Fruit fly (Drosophila melanogaster) whole organism, prepupa: ENCODE results near the gene cana.

Experiments used
- Blimp-1 ChIP-seq: fragments of 200-800 bp; sonication (Bioruptor generic); optimal IDR thresholded peaks from 3 replicates; lab custom pipeline; 2017; ENCODE audit warnings: missing biosample characterization, missing genetic modification characterization, mild to moderate bottlenecking, moderate library complexity, missing genetic modification reagents
- CG10631 ChIP-seq: fragments of 200-800 bp; sonication (Bioruptor generic); optimal IDR thresholded peaks from 2 replicates; lab custom pipeline; 2016; ENCODE audit warnings: missing biosample characterization, missing genetic modification characterization
- CG10669 ChIP-seq: fragments of 200-800 bp; sonication (Bioruptor generic); optimal IDR thresholded peaks from 3 replicates; lab custom pipeline; 2018; ENCODE audit warnings: missing biosample characterization, mild to moderate bottlenecking, missing genetic modification characterization, moderate library complexity
- CG11294 ChIP-seq: fragments of 200-800 bp; sonication (Bioruptor generic); IDR thresholded peaks from 2 replicates; pipeline ENCODE4 v1.3.6; 2022; ENCODE audit warnings: missing biosample characterization, missing genetic modification characterization
- CG11762 ChIP-seq: fragments of 200-800 bp; sonication (Bioruptor generic); optimal IDR thresholded peaks from 3 replicates; lab custom pipeline; 2016; ENCODE audit warnings: missing biosample characterization, missing genetic modification characterization; ENCODE audit not compliant: insufficient read depth
- CG11902 ChIP-seq: fragments of 200-800 bp; sonication (Bioruptor generic); optimal IDR thresholded peaks from 3 replicates; lab custom pipeline; 2016; ENCODE audit warnings: missing biosample characterization, missing genetic modification characterization
- CG15336 ChIP-seq: fragments of 200-800 bp; sonication (Bioruptor generic); IDR thresholded peaks from 2 replicates; pipeline ENCODE4 v1.3.6; 2022; ENCODE audit warnings: missing biosample characterization, missing genetic modification characterization
- CG3032 ChIP-seq: fragments of 200-800 bp; optimal IDR thresholded peaks from 2 replicates; lab custom pipeline; 2019; ENCODE audit warnings: missing biosample characterization, mild to moderate bottlenecking, missing genetic modification characterization, moderate library complexity
- CG31627 ChIP-seq: fragments of 200-800 bp; sonication (Bioruptor generic); optimal IDR thresholded peaks from 3 replicates; lab custom pipeline; 2016; ENCODE audit warnings: missing biosample characterization, missing genetic modification characterization
- CG32006 ChIP-seq: fragments of 200-800 bp; sonication (Bioruptor generic); optimal IDR thresholded peaks from 3 replicates; lab custom pipeline; 2017; ENCODE audit warnings: missing biosample characterization, mild to moderate bottlenecking, missing genetic modification characterization
- CG34406 ChIP-seq: fragments of 200-800 bp; sonication (Bioruptor generic); optimal IDR thresholded peaks from 3 replicates; lab custom pipeline; 2016; ENCODE audit warnings: missing biosample characterization, missing genetic modification characterization
- CG4318 ChIP-seq: fragments of 200-800 bp; sonication (Bioruptor generic); optimal IDR thresholded peaks from 3 replicates; lab custom pipeline; 2017; ENCODE audit warnings: missing biosample characterization, mild to moderate bottlenecking, missing genetic modification characterization
- CG6163 ChIP-seq: fragments of 200-800 bp; sonication (Bioruptor generic); IDR thresholded peaks from 3 replicates; pipeline ENCODE4 v1.3.6; 2022; ENCODE audit warnings: missing biosample characterization, missing genetic modification characterization
- CG6792 ChIP-seq: fragments of 200-800 bp; sonication (Bioruptor generic); optimal IDR thresholded peaks from 3 replicates; lab custom pipeline; 2016; ENCODE audit warnings: missing biosample characterization, missing genetic modification characterization
- CG6808 ChIP-seq: fragments of 200-800 bp; sonication (Bioruptor generic); optimal IDR thresholded peaks from 3 replicates; lab custom pipeline; 2017; ENCODE audit warnings: missing biosample characterization, missing genetic modification characterization, mild to moderate bottlenecking, moderate library complexity, missing genetic modification reagents
- CG6854 ChIP-seq: fragments of 200-800 bp; sonication (Bioruptor generic); optimal IDR thresholded peaks from 2 replicates; lab custom pipeline; 2017; ENCODE audit warnings: missing biosample characterization, mild to moderate bottlenecking, missing genetic modification characterization
- CG7368 ChIP-seq: fragments of 200-800 bp; sonication (Bioruptor generic); optimal IDR thresholded peaks from 3 replicates; lab custom pipeline; 2016; ENCODE audit warnings: missing biosample characterization, missing genetic modification characterization
- CG8119 ChIP-seq: fragments of 200-800 bp; sonication (Bioruptor generic); IDR thresholded peaks from 3 replicates; pipeline ENCODE4 v1.3.6; 2022; ENCODE audit warnings: missing biosample characterization, missing genetic modification characterization
- CG8319 ChIP-seq: fragments of 200-800 bp; sonication (Bioruptor generic); optimal IDR thresholded peaks from 3 replicates; lab custom pipeline; 2016; ENCODE audit warnings: missing biosample characterization, missing genetic modification characterization
- CG8632 ChIP-seq: fragments of 200-800 bp; sonication (Bioruptor generic); optimal IDR thresholded peaks from 3 replicates; lab custom pipeline; 2016; ENCODE audit warnings: missing biosample characterization, missing genetic modification characterization
- CG9139 ChIP-seq: fragments of 200-800 bp; sonication (Bioruptor generic); optimal IDR thresholded peaks from 3 replicates; lab custom pipeline; 2017; ENCODE audit warnings: missing biosample characterization, mild to moderate bottlenecking, missing genetic modification characterization
- Eip75B ChIP-seq: fragments of 200-800 bp; sonication (Bioruptor generic); optimal IDR thresholded peaks from 3 replicates; lab custom pipeline; 2016; ENCODE audit warnings: missing biosample characterization, missing genetic modification characterization
- Eip93F ChIP-seq: fragments of 200-800 bp; sonication (Bioruptor generic); optimal IDR thresholded peaks from 2 replicates; lab custom pipeline; 2016; ENCODE audit warnings: missing biosample characterization, mild to moderate bottlenecking, missing genetic modification characterization
- Ets96B ChIP-seq: fragments of 200-800 bp; optimal IDR thresholded peaks from 2 replicates; lab custom pipeline; 2019; ENCODE audit warnings: missing biosample characterization, mild to moderate bottlenecking, missing genetic modification characterization, moderate library complexity
- Gug ChIP-seq: fragments of 200-800 bp; sonication (Bioruptor generic); IDR thresholded peaks from 2 replicates; pipeline ENCODE4 v1.3.6; 2022; ENCODE audit warnings: missing biosample characterization, missing genetic modification characterization
- Hr38 ChIP-seq: sonication (Bioruptor generic); optimal IDR thresholded peaks from 2 replicates; lab custom pipeline; 2016; ENCODE audit warnings: missing biosample characterization, missing genetic modification characterization
- Hr39 ChIP-seq: fragments of 200-800 bp; sonication (Bioruptor generic); optimal IDR thresholded peaks from 2 replicates; lab custom pipeline; 2016; ENCODE audit warnings: missing biosample characterization, missing genetic modification characterization
- Hr4 ChIP-seq: fragments of 200-800 bp; sonication (Bioruptor generic); optimal IDR thresholded peaks from 3 replicates; lab custom pipeline; 2016; ENCODE audit warnings: missing biosample characterization, missing genetic modification characterization
- Lpt ChIP-seq: fragments of 200-800 bp; sonication (Bioruptor generic); optimal IDR thresholded peaks from 3 replicates; lab custom pipeline; 2016; ENCODE audit warnings: missing biosample characterization, missing genetic modification characterization
- Met ChIP-seq: fragments of 200-800 bp; sonication (Bioruptor generic); optimal IDR thresholded peaks from 3 replicates; lab custom pipeline; 2016; ENCODE audit warnings: missing biosample characterization, missing genetic modification characterization
- OdsH ChIP-seq: fragments of 200-800 bp; sonication (Bioruptor generic); optimal IDR thresholded peaks from 3 replicates; lab custom pipeline; 2016; ENCODE audit warnings: missing biosample characterization, missing genetic modification characterization
- Smox ChIP-seq: fragments of 200-800 bp; sonication (Bioruptor generic); optimal IDR thresholded peaks from 3 replicates; lab custom pipeline; 2016; ENCODE audit warnings: missing biosample characterization, missing genetic modification characterization
- Sox102F ChIP-seq: fragments of 200-800 bp; sonication (Bioruptor generic); optimal IDR thresholded peaks from 2 replicates; lab custom pipeline; 2016; ENCODE audit warnings: missing biosample characterization, mild to moderate bottlenecking, missing genetic modification characterization
- Sox14 ChIP-seq: fragments of 200-800 bp; sonication (Bioruptor generic); optimal IDR thresholded peaks from 3 replicates; lab custom pipeline; 2016; ENCODE audit warnings: missing biosample characterization, missing genetic modification characterization
- Sox15 ChIP-seq: fragments of 200-800 bp; sonication (Bioruptor generic); optimal IDR thresholded peaks from 3 replicates; lab custom pipeline; 2016; ENCODE audit warnings: missing biosample characterization, missing genetic modification characterization
- achi ChIP-seq: fragments of 200-800 bp; sonication (Bioruptor generic); optimal IDR thresholded peaks from 3 replicates; lab custom pipeline; 2016; ENCODE audit warnings: missing biosample characterization, missing genetic modification characterization
- acj6 ChIP-seq: fragments of 200-800 bp; sonication (Bioruptor generic); optimal IDR thresholded peaks from 3 replicates; lab custom pipeline; 2016; ENCODE audit warnings: missing biosample characterization, missing genetic modification characterization
- cyc ChIP-seq: fragments of 200-800 bp; sonication (Bioruptor generic); optimal IDR thresholded peaks from 3 replicates; lab custom pipeline; 2016; ENCODE audit warnings: missing biosample characterization, missing genetic modification characterization
- dsx ChIP-seq: fragments of 200-800 bp; optimal IDR thresholded peaks from 3 replicates; lab custom pipeline; 2019; ENCODE audit warnings: missing biosample characterization, mild to moderate bottlenecking, missing genetic modification characterization, moderate library complexity; ENCODE audit not compliant: poor library complexity, severe bottlenecking
- eg ChIP-seq: fragments of 200-800 bp; sonication (Bioruptor generic); IDR thresholded peaks from 3 replicates; pipeline ENCODE4 v1.3.6; 2022; ENCODE audit warnings: missing biosample characterization, missing genetic modification characterization
- esn ChIP-seq: fragments of 200-800 bp; sonication (Bioruptor generic); optimal IDR thresholded peaks from 2 replicates; lab custom pipeline; 2016; ENCODE audit warnings: missing biosample characterization, mild to moderate bottlenecking, missing genetic modification characterization, moderate library complexity
- fd59A ChIP-seq: fragments of 200-800 bp; sonication (Bioruptor generic); optimal IDR thresholded peaks from 2 replicates; lab custom pipeline; 2017; ENCODE audit warnings: missing biosample characterization, mild to moderate bottlenecking, missing genetic modification characterization, missing genetic modification reagents
- fd85E ChIP-seq: fragments of 200-800 bp; sonication (Bioruptor generic); optimal IDR thresholded peaks from 3 replicates; lab custom pipeline; 2016; ENCODE audit warnings: missing biosample characterization, missing genetic modification characterization
- fkh ChIP-seq: fragments of 200-800 bp; sonication (Bioruptor generic); optimal IDR thresholded peaks from 3 replicates; lab custom pipeline; 2017; ENCODE audit warnings: missing biosample characterization, mild to moderate bottlenecking, missing genetic modification characterization, moderate library complexity
- lz ChIP-seq: fragments of 200-800 bp; sonication (Bioruptor generic); optimal IDR thresholded peaks from 3 replicates; lab custom pipeline; 2016; ENCODE audit warnings: missing biosample characterization, missing genetic modification characterization
- net ChIP-seq: fragments of 200-800 bp; sonication (Bioruptor generic); optimal IDR thresholded peaks from 3 replicates; lab custom pipeline; 2016; ENCODE audit warnings: missing biosample characterization, missing genetic modification characterization
- pdm3 ChIP-seq: fragments of 200-800 bp; sonication (Bioruptor generic); optimal IDR thresholded peaks from 3 replicates; lab custom pipeline; 2016; ENCODE audit warnings: missing biosample characterization, missing genetic modification characterization
- salr ChIP-seq, 2 experiments: fragments of 200-800 bp; sonication (Bioruptor generic); optimal IDR thresholded peaks; 3 replicates each; lab custom pipeline; 2016 to 2018; ENCODE audit warnings: missing biosample characterization in 2 of 2, missing genetic modification characterization in 2 of 2, mild to moderate bottlenecking in 1 of 2
- spab ChIP-seq: fragments of 200-800 bp; sonication (Bioruptor generic); optimal IDR thresholded peaks from 2 replicates; lab custom pipeline; 2017; ENCODE audit warnings: missing biosample characterization, mild to moderate bottlenecking, missing genetic modification characterization, missing genetic modification reagents
- ss ChIP-seq, 2 experiments: fragments of 200-800 bp; sonication (Bioruptor generic); optimal IDR thresholded peaks; 2 replicates in 1 of 2; 3 replicates in 1 of 2; lab custom pipeline; 2017 to 2018; ENCODE audit warnings: mild to moderate bottlenecking in 2 of 2, missing biosample characterization in 2 of 2, missing genetic modification characterization in 2 of 2, moderate library complexity in 1 of 2
- svp ChIP-seq: fragments of 200-800 bp; sonication (Bioruptor generic); peaks from one replicate; lab custom pipeline; 2016; ENCODE audit warnings: missing biosample characterization, missing genetic modification characterization
- topi ChIP-seq: fragments of 200-800 bp; sonication (Bioruptor generic); optimal IDR thresholded peaks from 3 replicates; lab custom pipeline; 2016; ENCODE audit warnings: missing biosample characterization, missing genetic modification characterization
- vri ChIP-seq: fragments of 200-800 bp; sonication (Bioruptor generic); optimal IDR thresholded peaks from 3 replicates; lab custom pipeline; 2016; ENCODE audit warnings: missing biosample characterization, mild to moderate bottlenecking, missing genetic modification characterization

The cana gene

DNA sequence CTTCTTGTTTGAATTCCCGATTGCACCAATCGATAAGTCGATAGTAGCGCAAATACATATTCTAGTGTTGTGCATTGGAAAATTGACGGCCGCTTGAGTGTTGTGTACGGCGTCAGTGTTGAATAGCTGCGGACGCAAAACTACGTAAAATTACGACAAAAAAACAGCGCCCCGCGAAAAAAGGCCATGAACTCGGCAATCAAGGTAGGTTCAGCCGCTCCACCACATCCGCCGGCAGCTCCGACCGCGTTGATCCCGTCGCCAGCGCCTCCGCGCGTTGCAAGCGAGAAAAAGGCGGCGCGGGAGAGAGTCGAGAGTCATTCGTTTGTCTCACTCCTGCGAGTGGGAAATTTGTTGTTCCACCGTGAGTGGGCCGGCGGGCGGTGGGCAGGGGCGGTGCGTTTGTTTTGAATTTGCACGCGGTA lies 8.4 kb downstream of the cana start, which contains the start of gene CG33695:
CG33695 (plus strand) TSS at position 95 of the 425 bp plus-strand sequence.
- peak; percentile 24 for TF ChIP-seq Ets96B (tag; lab: Kevin White, UChicago)
- TF ChIP-seq Lpt (GFP tag; lab: Kevin White, UChicago): no peak
- TF ChIP-seq CG4318: no peak
- TF ChIP-seq CG6163 (GFP tag; lab: Robert Waterston, UW): no peak; the same call in 2 of the 3 replicates
- TF ChIP-seq pdm3 (GFP tag; lab: Kevin White, UChicago): no peak
- no peak for TF ChIP-seq CG7368
- no peak for TF ChIP-seq Sox15 (GFP tag; lab: Kevin White, UChicago)
- no peak for TF ChIP-seq CG8119 (GFP tag; lab: Robert Waterston, UW)
- TF ChIP-seq CG31627 (GFP tag; lab: Kevin White, UChicago): peak; percentile 73
- no peak for TF ChIP-seq Blimp-1
- TF ChIP-seq vri (GFP tag; lab: Kevin White, UChicago): no peak
- no peak for TF ChIP-seq Gug (GFP tag; lab: Robert Waterston, UW)
- TF ChIP-seq topi: peak; percentile 78
- no peak for TF ChIP-seq Sox102F
- TF ChIP-seq eg (GFP tag; lab: Robert Waterston, UW): no peak
- TF ChIP-seq salr (GFP tag; optimal IDR thresholded peaks at IDR 0.05; lab: Kevin White, UChicago): no peak
- 0 out of 2 replicates have a peak, but pooled peaks have one; percentile 28 for TF ChIP-seq CG15336 (GFP tag; lab: Robert Waterston, UW)
- peak; percentile 72 for TF ChIP-seq cyc (GFP tag; lab: Kevin White, UChicago)
- TF ChIP-seq Hr39 (GFP tag; lab: Kevin White, UChicago): no peak
- TF ChIP-seq dsx (GFP tag; lab: Kevin White, UChicago): no peak
- no peak for TF ChIP-seq achi (GFP tag; lab: Kevin White, UChicago)
- no peak for TF ChIP-seq Hr38 (GFP tag; lab: Kevin White, UChicago)
- TF ChIP-seq CG9139 (GFP tag; lab: Kevin White, UChicago): no peak
- no peak for TF ChIP-seq Smox
- peak; percentile 29 for TF ChIP-seq CG3032 (tag; lab: Kevin White, UChicago)
- peak; percentile 64 for TF ChIP-seq CG6792 (GFP tag; lab: Kevin White, UChicago)
- no peak for TF ChIP-seq CG8632 (GFP tag; lab: Kevin White, UChicago)
- TF ChIP-seq CG11762: no peak
- no peak for TF ChIP-seq Hr4 (GFP tag; lab: Kevin White, UChicago)
- no peak for TF ChIP-seq OdsH (GFP tag; lab: Kevin White, UChicago)
- no peak for TF ChIP-seq ss (GFP tag; optimal IDR thresholded peaks at IDR 0.05; lab: Kevin White, UChicago)
- no peak for TF ChIP-seq Met (GFP tag; lab: Kevin White, UChicago)
- peak; percentile 75 for TF ChIP-seq lz (GFP tag; lab: Kevin White, UChicago)
- peak; percentile 55 for TF ChIP-seq fkh (GFP tag; lab: Kevin White, UChicago)
- peak; percentile 40 for TF ChIP-seq CG8319 (GFP tag; lab: Kevin White, UChicago)
- TF ChIP-seq Eip75B (GFP tag; lab: Kevin White, UChicago): no peak
- no peak for TF ChIP-seq net (GFP tag; lab: Kevin White, UChicago)
- TF ChIP-seq CG6854 (GFP tag; lab: Kevin White, UChicago): no peak
- peak; percentile 65 for TF ChIP-seq Sox14 (GFP tag; lab: Kevin White, UChicago)
- no peak for TF ChIP-seq CG11902
- no peak for TF ChIP-seq CG11294
- TF ChIP-seq CG10631 (GFP tag; lab: Kevin White, UChicago): no peak
- TF ChIP-seq CG34406 (GFP tag; lab: Kevin White, UChicago): no peak
- no peak for TF ChIP-seq CG10669 (GFP tag; lab: Kevin White, UChicago)
- peak; percentile 77 for TF ChIP-seq esn (GFP tag; lab: Kevin White, UChicago)
- TF ChIP-seq CG6808: no peak
- TF ChIP-seq fd59A: no peak
- no peak for TF ChIP-seq spab
- TF ChIP-seq Eip93F (GFP tag; lab: Kevin White, UChicago): no peak
- TF ChIP-seq CG32006 (GFP tag; lab: Kevin White, UChicago): no peak
- no peak for TF ChIP-seq acj6 (GFP tag; lab: Kevin White, UChicago)
- no peak for TF ChIP-seq svp (GFP tag; lab: Kevin White, UChicago)
- no peak for TF ChIP-seq fd85E (GFP tag; lab: Kevin White, UChicago)
